Worm (Caenorhabditis elegans) whole organism, young adult: ENCODE measurements around the gene sdz-1.
A peak's percentile ranks its signal among the peaks of the same experiment; 100 is the strongest.

Experiments used
- B0019.2 ChIP-seq: fragments of 200-800 bp; sonication (Bioruptor generic); conservative IDR thresholded peaks from 2 replicates; pipeline ENCODE4 v1.3.6; 2022; ENCODE audit warnings: missing genetic modification reagents, missing genetic modification characterization, missing compliant biosample characterization
- B0261.1 ChIP-seq: sonication (generic microtip); optimal IDR thresholded peaks from 2 replicates; lab custom pipeline; 2016; ENCODE audit warnings: mild to moderate bottlenecking, missing genetic modification characterization, moderate library complexity, missing compliant biosample characterization
- C06A6.2 ChIP-seq: fragments of 200-800 bp; sonication (Bioruptor generic); conservative IDR thresholded peaks from 2 replicates; pipeline ENCODE4 v1.3.6; 2022; ENCODE audit warnings: missing genetic modification characterization, missing compliant biosample characterization
- D2030.7 ChIP-seq: fragments of 200-800 bp; sonication (Bioruptor generic); IDR thresholded peaks from 2 replicates; pipeline ENCODE4 v1.3.6; 2022; ENCODE audit warnings: missing genetic modification reagents, missing genetic modification characterization, missing compliant biosample characterization
- F22D6.2 ChIP-seq: sonication (generic microtip); optimal IDR thresholded peaks from 2 replicates; lab custom pipeline; 2016; ENCODE audit warnings: mild to moderate bottlenecking, missing genetic modification characterization, missing compliant biosample characterization
- F37B4.10 ChIP-seq: fragments of 200-800 bp; sonication (Bioruptor generic); IDR thresholded peaks from 2 replicates; pipeline ENCODE4 v1.3.6; 2022; ENCODE audit warnings: missing genetic modification characterization, missing compliant biosample characterization
- F39B2.1 ChIP-seq: fragments of 200-800 bp; sonication (Bioruptor generic); IDR thresholded peaks from 2 replicates; pipeline ENCODE4 v1.3.6; 2022; ENCODE audit warnings: missing genetic modification reagents, missing genetic modification characterization, missing compliant biosample characterization
- F55B11.4 ChIP-seq: sonication (generic microtip); optimal IDR thresholded peaks from 2 replicates; lab custom pipeline; 2016; ENCODE audit warnings: missing compliant biosample characterization, missing genetic modification characterization, borderline replicate concordance; ENCODE audit not compliant: insufficient read depth
- Y67H2A.10 ChIP-seq: fragments of 200-800 bp; sonication (Bioruptor generic); conservative IDR thresholded peaks from 2 replicates; pipeline ENCODE4 v1.3.6; 2022; ENCODE audit warnings: missing genetic modification reagents, missing genetic modification characterization, missing compliant biosample characterization
- ama-1 ChIP-seq, 3 experiments: fragments of 150-350 bp in 1 of 3; sonication (generic microtip) in 2 of 3; optimal IDR thresholded peaks; 2 replicates each; lab custom pipeline; 2014 to 2018; ENCODE audit warnings: missing biosample characterization in 2 of 3, missing genetic modification characterization in 2 of 3, missing genetic modification reagents in 2 of 3
- atf-7 ChIP-seq: sonication (generic microtip); optimal IDR thresholded peaks from 2 replicates; lab custom pipeline; 2017; ENCODE audit warnings: mild to moderate bottlenecking, missing genetic modification characterization, missing compliant biosample characterization
- bed-1 ChIP-seq: fragments of 200-800 bp; sonication (Bioruptor generic); IDR thresholded peaks from 2 replicates; pipeline ENCODE4 v1.3.6; 2022; ENCODE audit warnings: missing genetic modification reagents, missing genetic modification characterization, missing compliant biosample characterization
- cebp-1 ChIP-seq, 2 experiments: fragments of 200-800 bp in 1 of 2; sonication (Bioruptor generic) in 1 of 2; sonication (generic microtip) in 1 of 2; IDR thresholded peaks in 1 of 2; optimal IDR thresholded peaks in 1 of 2; 2 replicates each; pipeline versions ENCODE4 v1.3.6 to Lab custom; 2017 to 2022; ENCODE audit warnings: missing compliant biosample characterization in 2 of 2, missing genetic modification characterization in 2 of 2, mild to moderate bottlenecking in 1 of 2, missing genetic modification reagents in 1 of 2, moderate library complexity in 1 of 2
- cebp-2 ChIP-seq: fragments of 200-800 bp; sonication (Bioruptor generic); IDR thresholded peaks from 2 replicates; pipeline ENCODE4 v1.3.6; 2022; ENCODE audit warnings: missing genetic modification characterization, missing compliant biosample characterization
- ceh-27 ChIP-seq: fragments of 200-800 bp; sonication (Bioruptor generic); optimal IDR thresholded peaks from 2 replicates; lab custom pipeline; 2018; ENCODE audit warnings: mild to moderate bottlenecking, missing genetic modification characterization, moderate library complexity, missing compliant biosample characterization
- egl-18 ChIP-seq: fragments of 200-800 bp; sonication (Bioruptor generic); IDR thresholded peaks from 2 replicates; pipeline ENCODE4 v1.3.6; 2022; ENCODE audit warnings: missing genetic modification reagents, missing genetic modification characterization, missing compliant biosample characterization
- egrh-3 ChIP-seq: fragments of 200-800 bp; sonication (Bioruptor generic); IDR thresholded peaks from 2 replicates; pipeline ENCODE4 v1.3.6; 2022; ENCODE audit warnings: missing genetic modification reagents, missing genetic modification characterization, missing compliant biosample characterization
- ets-4 ChIP-seq: fragments of 200-800 bp; sonication (Bioruptor generic); optimal IDR thresholded peaks from 2 replicates; lab custom pipeline; 2018; ENCODE audit warnings: mild to moderate bottlenecking, missing genetic modification characterization, missing compliant biosample characterization
- hmg-1.2 ChIP-seq: fragments of 200-800 bp; sonication (Bioruptor generic); IDR thresholded peaks from 2 replicates; pipeline ENCODE4 v1.3.6; 2022; ENCODE audit warnings: missing genetic modification reagents, missing genetic modification characterization, missing compliant biosample characterization
- lag-1 ChIP-seq: fragments of 200-800 bp; sonication (Bioruptor generic); IDR thresholded peaks from 2 replicates; pipeline ENCODE4 v1.3.6; 2022; ENCODE audit warnings: missing genetic modification reagents, missing genetic modification characterization, missing compliant biosample characterization
- let-607 ChIP-seq, 2 experiments: fragments of 200-800 bp in 1 of 2; sonication (Bioruptor generic) in 1 of 2; sonication (generic microtip) in 1 of 2; optimal IDR thresholded peaks; 2 replicates each; lab custom pipeline; 2016 to 2018; ENCODE audit warnings: mild to moderate bottlenecking in 2 of 2, missing compliant biosample characterization in 2 of 2, missing genetic modification characterization in 2 of 2, moderate library complexity in 2 of 2, missing genotype in 1 of 2
- lin-40 ChIP-seq: sonication (generic microtip); optimal IDR thresholded peaks from 2 replicates; lab custom pipeline; 2016; ENCODE audit warnings: missing genetic modification characterization, mild to moderate bottlenecking, missing compliant biosample characterization, missing genotype, missing genetic modification reagents
- madf-10 ChIP-seq: sonication (generic microtip); optimal IDR thresholded peaks from 2 replicates; lab custom pipeline; 2016; ENCODE audit warnings: mild to moderate bottlenecking, missing genetic modification characterization, missing compliant biosample characterization
- madf-3 ChIP-seq: fragments of 200-800 bp; sonication (Bioruptor generic); IDR thresholded peaks from 2 replicates; pipeline ENCODE4 v1.3.6; 2022; ENCODE audit warnings: missing genetic modification reagents, missing genetic modification characterization, missing compliant biosample characterization
- nfyb-1 ChIP-seq: fragments of 200-800 bp; sonication (Bioruptor generic); IDR thresholded peaks from 2 replicates; pipeline ENCODE4 v1.3.6; 2022; ENCODE audit warnings: missing genetic modification reagents, missing genetic modification characterization, missing compliant biosample characterization
- nhr-80 ChIP-seq: sonication (generic microtip); optimal IDR thresholded peaks from 2 replicates; lab custom pipeline; 2016; ENCODE audit warnings: missing genetic modification characterization, missing compliant biosample characterization
- pbrm-1 ChIP-seq: fragments of 200-800 bp; sonication (Bioruptor generic); IDR thresholded peaks from 2 replicates; pipeline ENCODE4 v1.3.6; 2022; ENCODE audit warnings: missing genetic modification reagents, missing genetic modification characterization, missing compliant biosample characterization
- repo-1 ChIP-seq: sonication (generic microtip); optimal IDR thresholded peaks from 2 replicates; lab custom pipeline; 2017; ENCODE audit warnings: mild to moderate bottlenecking, missing genetic modification characterization, missing compliant biosample characterization
- snpc-3.4 ChIP-seq: sonication (generic microtip); optimal IDR thresholded peaks from 2 replicates; lab custom pipeline; 2017; ENCODE audit warnings: missing genetic modification characterization, mild to moderate bottlenecking, missing compliant biosample characterization, antibody characterized with exemption, moderate library complexity, missing genotype, missing genetic modification reagents
- tbp1 ChIP-seq: fragments of 200-800 bp; sonication (Bioruptor generic); optimal IDR thresholded peaks from 2 replicates; lab custom pipeline; 2018; ENCODE audit warnings: mild to moderate bottlenecking, missing genetic modification characterization, missing compliant biosample characterization
- zim-3 ChIP-seq: sonication (generic microtip); optimal IDR thresholded peaks from 2 replicates; lab custom pipeline; 2017; ENCODE audit warnings: mild to moderate bottlenecking, missing genetic modification characterization, moderate library complexity, missing compliant biosample characterization
- ztf-18 ChIP-seq: sonication (generic microtip); optimal IDR thresholded peaks from 2 replicates; lab custom pipeline; 2016; ENCODE audit warnings: missing genotype, mild to moderate bottlenecking, missing genetic modification characterization, missing compliant biosample characterization
- ztf-26 ChIP-seq: sonication (generic microtip); optimal IDR thresholded peaks from 2 replicates; lab custom pipeline; 2017; ENCODE audit warnings: missing genetic modification characterization, missing compliant biosample characterization

sdz-1 gene

DNA sequence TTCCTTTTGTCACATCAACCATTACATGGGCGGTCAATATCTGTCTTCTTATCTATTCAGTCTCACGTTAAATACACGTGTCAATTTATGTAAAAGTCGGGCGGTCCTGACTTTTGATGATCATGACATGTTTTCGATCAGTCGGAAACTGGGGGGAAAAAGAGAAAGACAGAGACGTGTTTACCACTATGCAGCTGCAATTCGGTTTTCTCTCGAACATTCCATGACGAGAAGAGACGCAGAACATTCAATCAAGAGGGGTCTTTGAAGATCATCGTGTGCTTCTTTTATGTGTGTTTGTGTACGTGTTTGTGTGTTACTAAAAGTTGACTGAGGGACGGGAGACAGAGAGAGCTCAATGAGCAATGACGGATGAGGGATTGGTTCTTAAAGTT is 41.8 kb downstream of the sdz-1 start (continued):
- TF ChIP-seq bed-1 (0 out of 2 replicates have a peak, but pooled peaks have one; percentile 79), Y67H2A.10 (GFP tag; lab: Robert Waterston, UW) (no peak), madf-10 (tag; lab: Kevin White, UChicago) (peak; percentile 45), snpc-3.4 (peak; percentile 12), atf-7 (tag; lab: Kevin White, UChicago) (peak; percentile 77), cebp-2 (GFP tag; lab: Robert Waterston, UW) (no peak), madf-3 (GFP tag; lab: Robert Waterston, UW) (0 out of 2 replicates have a peak, but pooled peaks have one; percentile 11), let-607 (tag; optimal IDR thresholded peaks at IDR 0.05; lab: Kevin White, UChicago) (peak in 1 of 2 experiments; percentile 85), egl-18 (GFP tag; lab: Robert Waterston, UW) (no peak), egrh-3 (GFP tag; lab: Robert Waterston, UW) (0 out of 2 replicates have a peak, but pooled peaks have one; percentile 8), nfyb-1 (GFP tag; lab: Robert Waterston, UW) (peak; percentile 72; the same call in 1 of the 2 replicates)

DNA sequence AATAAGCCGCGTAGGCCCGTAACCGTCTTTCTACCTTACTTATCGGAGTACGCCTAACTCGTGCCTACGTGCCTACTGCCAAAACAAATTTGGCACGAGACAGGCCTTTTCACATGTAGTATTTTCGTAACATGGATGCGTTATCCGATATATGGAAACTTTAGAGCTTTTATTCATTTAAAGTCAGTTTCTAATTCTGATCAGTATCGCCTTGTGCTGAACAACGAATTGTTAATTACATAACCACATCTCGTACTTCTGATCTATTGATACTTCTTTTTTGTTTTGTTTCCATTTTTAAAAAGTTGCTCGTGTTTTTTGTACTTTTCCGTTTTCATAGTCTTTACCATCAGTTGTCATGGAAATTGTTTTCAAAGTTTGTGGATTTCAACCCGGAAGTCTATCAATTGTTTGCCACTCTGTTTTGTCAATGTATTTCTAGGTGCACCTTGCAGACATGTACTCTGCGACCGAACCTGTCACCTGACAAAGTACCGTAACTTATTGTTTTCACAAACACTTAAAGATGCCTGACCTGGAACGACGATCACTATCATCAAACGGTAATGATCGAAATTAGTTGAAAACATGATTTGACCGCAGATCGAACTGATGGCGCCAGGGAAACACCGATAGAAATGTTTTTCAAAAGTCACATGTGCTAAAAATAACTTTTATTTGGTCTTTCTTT is 42.3 kb downstream of the sdz-1 start:
- TF ChIP-seq ama-1 (optimal IDR thresholded peaks at IDR 0.05; lab: Kevin White, UChicago) (peak; percentile 34), ama-1 (GFP tag; optimal IDR thresholded peaks at IDR 0.05; lab: Kevin White, UChicago) (no peak), pbrm-1 (no peak), F37B4.10 (GFP tag; lab: Robert Waterston, UW) (0 out of 2 replicates have a peak, but pooled peaks have one; percentile 62), ets-4 (peak; percentile 41)

DNA sequence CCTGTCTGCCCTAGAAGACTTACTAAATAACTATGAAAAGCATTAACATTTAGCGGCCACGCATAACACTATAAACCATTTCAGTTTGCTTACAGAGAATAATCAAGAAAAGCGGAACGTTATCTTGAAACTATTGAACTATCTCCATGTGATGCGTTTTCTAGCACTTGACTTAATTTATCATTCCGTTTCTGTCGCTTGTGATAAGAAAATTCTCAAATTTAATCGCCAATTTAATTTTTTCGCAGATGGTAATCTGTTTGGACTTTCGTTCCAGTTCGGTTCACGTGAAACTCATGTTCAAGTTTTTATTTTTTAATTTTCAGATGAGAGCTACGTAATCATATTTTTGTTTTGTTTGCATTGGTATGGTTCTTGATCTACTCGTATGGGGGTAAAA is 43.2 kb downstream of the sdz-1 start:
- TF ChIP-seq cebp-1 (GFP tag; IDR thresholded peaks at IDR 0.05; lab: Robert Waterston, UW) (no peak), cebp-1 (tag; optimal IDR thresholded peaks at IDR 0.05; lab: Kevin White, UChicago) (peak; percentile 21), ztf-26 (tag; lab: Kevin White, UChicago) (no peak), egrh-3 (GFP tag; lab: Robert Waterston, UW) (no peak), ztf-18 (tag; lab: Kevin White, UChicago) (no peak), repo-1 (tag; lab: Kevin White, UChicago) (no peak), let-607 (tag; optimal IDR thresholded peaks at IDR 0.05; lab: Kevin White, UChicago) (peak in 1 of 2 experiments; percentile 20), tbp1 (GFP tag; lab: Kevin White, UChicago) (peak; percentile 47), nhr-80 (peak; percentile 76), ceh-27 (GFP tag; lab: Kevin White, UChicago) (no peak), B0261.1 (tag; lab: Kevin White, UChicago) (no peak), lin-40 (tag; lab: Kevin White, UChicago) (peak; percentile 10), C06A6.2 (no peak), F55B11.4 (tag; lab: Kevin White, UChicago) (no peak)

DNA sequence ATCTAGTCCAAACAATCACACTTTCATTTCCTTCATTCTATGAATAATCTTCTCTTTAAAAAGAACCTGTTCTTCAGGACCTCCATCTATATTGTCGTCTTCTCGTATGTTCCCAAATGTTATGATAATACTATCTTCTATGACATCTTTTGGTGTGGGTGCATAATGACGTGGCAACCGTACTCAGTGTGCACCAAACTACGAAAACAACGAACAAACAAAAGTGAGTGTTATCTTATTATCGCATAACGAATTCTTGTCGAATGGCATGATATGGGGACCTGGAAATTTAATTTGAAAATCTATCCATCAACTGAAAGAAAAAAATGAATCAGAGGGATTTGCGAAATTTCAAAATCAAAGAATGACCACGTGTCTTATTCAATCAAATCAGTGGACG is 44.1 kb downstream of the sdz-1 start:
- TF ChIP-seq F39B2.1 (no peak), F22D6.2 (tag; lab: Kevin White, UChicago) (no peak), D2030.7 (GFP tag; lab: Robert Waterston, UW) (no peak), B0019.2 (GFP tag; lab: Robert Waterston, UW) (no peak), zim-3 (tag; lab: Kevin White, UChicago) (no peak), hmg-1.2 (GFP tag; lab: Robert Waterston, UW) (no peak), cebp-1 (GFP tag; IDR thresholded peaks at IDR 0.05; lab: Robert Waterston, UW) (no peak), cebp-1 (tag; optimal IDR thresholded peaks at IDR 0.05; lab: Kevin White, UChicago) (peak; percentile 29), lag-1 (GFP tag; lab: Robert Waterston, UW) (no peak)
